Worm (Caenorhabditis elegans) whole organism, L2 larva: ENCODE measurements around the gene T12B5.15.

Experiments
- ZK546.5 ChIP-seq: sonication (generic microtip); optimal IDR thresholded peaks from 2 replicates; lab custom pipeline; 2017; ENCODE audit warnings: missing biosample characterization, missing genetic modification characterization
- ceh-82 ChIP-seq: fragments of 150-350 bp; optimal IDR thresholded peaks from 2 replicates; lab custom pipeline; 2014; ENCODE audit warnings: missing biosample characterization, missing genetic modification characterization
- lin-13 ChIP-seq: fragments of 150-350 bp; optimal IDR thresholded peaks from 2 replicates; lab custom pipeline; 2014; ENCODE audit warnings: missing biosample characterization, missing genetic modification reagents, missing genetic modification characterization
- nhr-10 ChIP-seq: sonication (generic microtip); optimal IDR thresholded peaks from 2 replicates; lab custom pipeline; 2017; ENCODE audit warnings: missing biosample characterization, missing genetic modification characterization
- nhr-11 ChIP-seq: fragments of 150-350 bp; optimal IDR thresholded peaks from 2 replicates; lab custom pipeline; 2014; ENCODE audit warnings: missing biosample characterization, missing genetic modification characterization
- nhr-23 ChIP-seq: fragments of 150-350 bp; optimal IDR thresholded peaks from 2 replicates; lab custom pipeline; 2014; ENCODE audit warnings: missing biosample characterization, missing genetic modification reagents, missing genetic modification characterization
- nhr-237 ChIP-seq: fragments of 150-350 bp; optimal IDR thresholded peaks from 2 replicates; lab custom pipeline; 2014; ENCODE audit warnings: missing biosample characterization, missing genetic modification characterization
- nhr-77 ChIP-seq: fragments of 150-350 bp; optimal IDR thresholded peaks from 2 replicates; lab custom pipeline; 2014; ENCODE audit warnings: missing biosample characterization, missing genetic modification characterization
- skn-1 ChIP-seq: sonication (generic microtip); optimal IDR thresholded peaks from 2 replicates; lab custom pipeline; 2017; ENCODE audit warnings: missing biosample characterization, missing genetic modification characterization
- unc-55 ChIP-seq: fragments of 150-350 bp; sonication (generic microtip); optimal IDR thresholded peaks from 3 replicates; lab custom pipeline; 2014; ENCODE audit warnings: missing biosample characterization, missing genetic modification reagents, missing genetic modification characterization
- zag-1 ChIP-seq: fragments of 150-350 bp; optimal IDR thresholded peaks from 2 replicates; lab custom pipeline; 2014; ENCODE audit warnings: missing biosample characterization, missing genetic modification characterization
- ztf-11 ChIP-seq: sonication (generic microtip); optimal IDR thresholded peaks from 2 replicates; lab custom pipeline; 2017; ENCODE audit warnings: missing biosample characterization, missing genetic modification characterization

ce11 chrIII:937961-938360 is 16.5 kb downstream of the T12B5.15 start, which contains the start of gene fbxa-56:
- TF ChIP-seq zag-1, result no peak
- TF ChIP-seq ztf-11 (tag; lab: Kevin White, UChicago), result no peak
- no peak for TF ChIP-seq nhr-11 (tag; lab: Kevin White, UChicago)
- TF ChIP-seq ceh-82 (tag; lab: Kevin White, UChicago), result no peak
- TF ChIP-seq nhr-23 (tag; lab: Kevin White, UChicago), result no peak
- TF ChIP-seq nhr-237, result no peak
- TF ChIP-seq nhr-77 (tag; lab: Kevin White, UChicago), result no peak
- TF ChIP-seq lin-13 (GFP tag; lab: Kevin White, UChicago), result no peak
- no peak for TF ChIP-seq unc-55
- TF ChIP-seq ZK546.5 (tag; lab: Kevin White, UChicago), result no peak
- no peak for TF ChIP-seq nhr-10
- TF ChIP-seq skn-1, result no peak
